Worm (Caenorhabditis elegans) whole organism, midembryonic: ENCODE data around the gene M03C11.3.

Experiments
- T22C8.4 ChIP-seq: fragments of 200-800 bp; sonication (Bioruptor generic); IDR thresholded peaks from 2 replicates; pipeline ENCODE4 v1.3.6; 2022; ENCODE audit warnings: missing genetic modification characterization, missing compliant biosample characterization
- cog-1 ChIP-seq: sonication (generic microtip); optimal IDR thresholded peaks from 2 replicates; lab custom pipeline; 2016; ENCODE audit warnings: missing genetic modification characterization, missing compliant biosample characterization
- flt-1 ChIP-seq: fragments of 200-800 bp; sonication (Bioruptor generic); IDR thresholded peaks from 2 replicates; pipeline ENCODE4 v1.3.6; 2022; ENCODE audit warnings: missing genetic modification characterization, missing compliant biosample characterization
- klf-2 ChIP-seq: fragments of 200-800 bp; sonication (Bioruptor generic); conservative IDR thresholded peaks from 2 replicates; pipeline ENCODE4 v1.3.6; 2022; ENCODE audit warnings: missing genetic modification reagents, missing genetic modification characterization, missing compliant biosample characterization
- med-1 ChIP-seq: sonication (generic microtip); optimal IDR thresholded peaks from 2 replicates; lab custom pipeline; 2017; ENCODE audit warnings: missing genetic modification characterization, mild to moderate bottlenecking, missing compliant biosample characterization, antibody characterized with exemption, missing genetic modification reagents; ENCODE audit not compliant: insufficient read depth
- ref-1 ChIP-seq: fragments of 200-800 bp; sonication (Bioruptor generic); conservative IDR thresholded peaks from 2 replicates; pipeline ENCODE4 v1.3.6; 2022; ENCODE audit warnings: missing genetic modification reagents, missing genetic modification characterization, missing compliant biosample characterization
- tab-1 ChIP-seq: fragments of 200-800 bp; sonication (Bioruptor generic); IDR thresholded peaks from 2 replicates; pipeline ENCODE4 v1.3.6; 2022; ENCODE audit warnings: missing genetic modification characterization, missing compliant biosample characterization
- ztf-23 ChIP-seq: fragments of 200-800 bp; sonication (Bioruptor generic); IDR thresholded peaks from 2 replicates; pipeline ENCODE4 v1.3.6; 2022; ENCODE audit warnings: missing genetic modification reagents, missing genetic modification characterization, missing compliant biosample characterization
- ztf-29 ChIP-seq: fragments of 200-800 bp; sonication (Bioruptor generic); IDR thresholded peaks from 2 replicates; pipeline ENCODE4 v1.3.6; 2022; ENCODE audit warnings: missing genetic modification reagents, missing genetic modification characterization, missing compliant biosample characterization

M03C11.3 gene

DNA sequence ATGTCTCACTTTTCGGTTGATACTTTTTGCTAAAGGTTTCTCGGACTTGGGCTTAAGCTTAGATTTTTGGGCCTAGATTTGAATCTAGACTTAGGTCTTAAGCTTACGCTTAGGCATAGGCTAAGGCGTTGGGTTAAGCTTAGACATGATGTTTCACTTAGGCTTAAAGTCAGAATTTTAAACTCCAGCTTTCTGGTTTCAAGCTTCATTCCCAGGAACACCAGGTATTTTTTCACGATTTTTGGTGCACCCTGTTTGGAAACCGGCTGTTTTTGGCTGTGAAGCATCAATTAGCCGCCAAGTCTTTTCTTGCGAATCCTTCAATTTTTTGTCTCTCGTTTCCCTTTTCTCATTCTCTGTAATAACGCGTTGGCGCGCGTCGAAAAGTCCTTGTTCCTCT lies 31.0 kb upstream of the M03C11.3 start:
- TF ChIP-seq med-1 (GFP tag; lab: Kevin White, UChicago) (no peak), tab-1 (GFP tag; lab: Robert Waterston, UW) (no peak), T22C8.4 (GFP tag; lab: Robert Waterston, UW) (no peak), ztf-23 (GFP tag; lab: Robert Waterston, UW) (no peak), ztf-29 (GFP tag; lab: Robert Waterston, UW) (no peak)

ce11 chrIII:10376041-10376440 lies 28.8 kb upstream of the M03C11.3 start:
- no peak for TF ChIP-seq med-1 (GFP tag; lab: Kevin White, UChicago)
- TF ChIP-seq klf-2, result no peak
- no peak for TF ChIP-seq flt-1 (GFP tag; lab: Robert Waterston, UW)
- no peak for TF ChIP-seq T22C8.4 (GFP tag; lab: Robert Waterston, UW)
- TF ChIP-seq tab-1 (GFP tag; lab: Robert Waterston, UW), result no peak
- TF ChIP-seq cog-1 (tag; lab: Kevin White, UChicago), result no peak
- TF ChIP-seq ztf-29 (GFP tag; lab: Robert Waterston, UW), result no peak
- no peak for TF ChIP-seq ztf-23 (GFP tag; lab: Robert Waterston, UW)
- no peak for TF ChIP-seq ref-1 (GFP tag; lab: Robert Waterston, UW)

ce11 chrIII:10378899-10379298 lies 26.0 kb upstream of the M03C11.3 start:
- TF ChIP-seq med-1 (GFP tag; lab: Kevin White, UChicago), result no peak
- no peak for TF ChIP-seq ref-1 (GFP tag; lab: Robert Waterston, UW)

- TF ChIP-seq T22C8.4 (GFP tag; lab: Robert Waterston, UW), result no peak
- TF ChIP-seq cog-1 (tag; lab: Kevin White, UChicago), result no peak
- TF ChIP-seq ztf-23 (GFP tag; lab: Robert Waterston, UW), result no peak
These were observed 25.2 kb upstream of the M03C11.3 start for ce11 chrIII:10379632-10380031.

ce11 chrIII:10380640-10381039 lies 24.2 kb upstream of the M03C11.3 start:
- TF ChIP-seq T22C8.4 (GFP tag; lab: Robert Waterston, UW) (no peak), klf-2 (no peak), ztf-29 (GFP tag; lab: Robert Waterston, UW) (no peak), tab-1 (GFP tag; lab: Robert Waterston, UW) (no peak), ref-1 (GFP tag; lab: Robert Waterston, UW) (no peak)

DNA sequence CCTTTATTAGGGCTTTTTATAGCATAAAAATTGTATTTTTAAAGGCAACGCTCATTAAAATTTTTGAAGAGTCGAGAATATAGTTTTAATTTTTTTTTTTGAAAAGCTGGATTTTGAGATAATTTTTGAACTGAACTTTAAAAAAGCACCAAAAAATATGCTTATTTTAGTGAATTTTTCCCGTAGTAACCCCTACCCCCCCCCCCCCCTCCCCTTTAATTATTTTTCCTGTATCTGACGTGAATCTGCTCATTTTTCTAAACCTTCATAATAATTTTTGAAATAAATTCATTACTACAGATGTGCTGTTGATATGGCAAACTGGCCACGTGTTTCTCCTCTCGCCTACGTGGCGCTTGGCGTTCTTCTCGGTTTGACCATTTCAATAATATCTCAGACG lies 23.4 kb upstream of the M03C11.3 start, which contains the start of gene C38H2.2:
Gene C38H2.2, plus strand, starts transcription at position 301 of the 400 bp plus-strand sequence.
- TF ChIP-seq flt-1 (GFP tag; lab: Robert Waterston, UW) (no peak), ztf-29 (GFP tag; lab: Robert Waterston, UW) (no peak)

DNA sequence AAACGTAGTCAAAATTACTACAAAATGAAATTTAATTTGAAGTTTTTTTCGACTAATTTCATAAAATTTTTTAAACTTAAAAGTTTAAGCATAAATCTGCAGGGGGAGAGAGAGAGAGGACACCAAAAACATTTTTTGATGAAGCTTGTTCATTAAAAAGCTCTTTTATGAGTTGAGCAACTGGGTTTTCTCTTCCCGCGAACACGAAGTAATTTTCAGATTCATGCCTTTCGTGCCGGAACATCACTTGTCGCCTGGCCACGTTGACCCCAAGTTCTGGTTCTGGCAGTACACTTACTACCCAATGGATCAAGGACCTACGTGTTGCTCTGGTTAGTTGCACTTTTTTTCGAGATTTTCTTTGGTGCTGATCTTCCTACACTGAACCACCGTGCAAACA lies 21.1 kb upstream of the M03C11.3 start:
- TF ChIP-seq med-1 (GFP tag; lab: Kevin White, UChicago) (no peak), ztf-29 (GFP tag; lab: Robert Waterston, UW) (no peak)

ce11 chrIII:10386476-10386875 lies 18.4 kb upstream of the M03C11.3 start, which contains the start of gene C38H2.3:
TSS of gene C38H2.3 (minus strand) at chrIII:10386576.
- TF ChIP-seq tab-1 (GFP tag; lab: Robert Waterston, UW) (no peak), cog-1 (tag; lab: Kevin White, UChicago) (no peak), flt-1 (GFP tag; lab: Robert Waterston, UW) (no peak), klf-2 (no peak), ztf-29 (GFP tag; lab: Robert Waterston, UW) (no peak), ref-1 (GFP tag; lab: Robert Waterston, UW) (no peak), med-1 (GFP tag; lab: Kevin White, UChicago) (no peak), ztf-23 (GFP tag; lab: Robert Waterston, UW) (no peak), T22C8.4 (GFP tag; lab: Robert Waterston, UW) (no peak)

DNA sequence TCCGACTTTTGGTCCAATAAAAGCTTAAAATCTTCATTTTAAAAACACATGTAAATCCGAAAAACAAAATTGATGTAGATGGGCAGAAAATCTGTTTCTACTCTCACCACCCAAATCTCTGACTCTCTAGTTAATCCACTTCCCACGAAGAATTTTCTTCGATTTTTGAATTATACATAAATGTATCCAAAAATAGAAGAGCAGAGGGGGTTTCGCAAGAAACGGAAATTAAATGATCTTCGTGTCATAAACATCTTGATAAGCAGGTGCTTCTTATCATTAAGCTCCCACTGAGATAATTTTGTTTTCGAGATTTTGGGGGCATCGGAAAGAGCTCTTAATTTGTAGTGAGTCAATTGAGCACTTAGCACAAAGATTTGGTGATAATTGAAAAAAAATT lies 15.3 kb upstream of the M03C11.3 start:
- TF ChIP-seq ref-1 (GFP tag; lab: Robert Waterston, UW), result no peak
- no peak for TF ChIP-seq med-1 (GFP tag; lab: Kevin White, UChicago)
- no peak for TF ChIP-seq ztf-23 (GFP tag; lab: Robert Waterston, UW)
- no peak for TF ChIP-seq flt-1 (GFP tag; lab: Robert Waterston, UW)
- TF ChIP-seq T22C8.4 (GFP tag; lab: Robert Waterston, UW), result no peak
- TF ChIP-seq klf-2, result no peak
- no peak for TF ChIP-seq ztf-29 (GFP tag; lab: Robert Waterston, UW)
- no peak for TF ChIP-seq tab-1 (GFP tag; lab: Robert Waterston, UW)
- no peak for TF ChIP-seq cog-1 (tag; lab: Kevin White, UChicago)

- TF ChIP-seq med-1 (GFP tag; lab: Kevin White, UChicago) (no peak), klf-2 (no peak), cog-1 (tag; lab: Kevin White, UChicago) (no peak), flt-1 (GFP tag; lab: Robert Waterston, UW) (no peak), T22C8.4 (GFP tag; lab: Robert Waterston, UW) (no peak), tab-1 (GFP tag; lab: Robert Waterston, UW) (no peak), ref-1 (GFP tag; lab: Robert Waterston, UW) (no peak), ztf-29 (GFP tag; lab: Robert Waterston, UW) (no peak), ztf-23 (GFP tag; lab: Robert Waterston, UW) (no peak)
These were observed 13.2 kb upstream of the M03C11.3 start, which contains the start of gene M03C11.9 for ce11 chrIII:10391628-10392027. TSS of gene M03C11.9 (minus strand) at chrIII:10391728.

ce11 chrIII:10395990-10396389 lies 8.9 kb upstream of the M03C11.3 start, which contains the start of gene M03C11.1:
TSS of gene M03C11.1 (minus strand) at chrIII:10396090.
- TF ChIP-seq klf-2 (no peak), T22C8.4 (GFP tag; lab: Robert Waterston, UW) (no peak), ref-1 (GFP tag; lab: Robert Waterston, UW) (no peak), cog-1 (tag; lab: Kevin White, UChicago) (no peak), flt-1 (GFP tag; lab: Robert Waterston, UW) (no peak), tab-1 (GFP tag; lab: Robert Waterston, UW) (no peak)
